Worm (Caenorhabditis elegans): ENCODE measurements around the gene ZK809.5.

The ZK809.5 gene

DNA sequence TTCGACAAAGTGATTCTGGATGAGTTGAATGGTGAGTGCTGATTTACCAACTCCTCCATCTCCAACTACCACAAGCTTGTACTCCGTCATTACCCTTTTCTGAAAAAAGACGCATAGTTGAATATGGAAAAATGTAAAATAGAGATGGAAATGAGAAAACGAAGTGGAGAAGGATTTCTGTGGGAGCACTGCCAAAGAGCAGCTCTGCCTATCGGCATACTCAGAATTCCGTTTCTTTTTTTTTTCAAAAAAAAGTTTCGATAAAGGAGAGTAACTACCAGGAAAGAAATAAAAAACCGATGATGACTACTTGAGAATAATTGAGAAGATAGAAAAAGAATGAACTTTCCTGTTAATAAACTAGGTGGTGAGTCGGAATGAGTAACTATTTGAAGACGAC, 34.5 kb downstream of the ZK809.5 start, which contains the start of gene let-60:
let-60 (minus strand) TSS at position 101 of the 400 bp plus-strand sequence.
- TF ChIP-seq aha-1 (tag) (peak; percentile 86), F26F4.8 (GFP tag; conservative IDR thresholded peaks at IDR 0.05) (no peak)

ce11 chrIV:11691524-11691923, 35.0 kb downstream of the ZK809.5 start:
- TF ChIP-seq unc-62 (GFP tag; optimal IDR thresholded peaks at IDR 0.05 in 1 of 2) (peak in 1 of 2 experiments; percentile 20), unc-62 (tag; optimal IDR thresholded peaks at IDR 0.05) (no peak), saeg-2 (GFP tag; IDR thresholded peaks at IDR 0.05) (no peak)

- TF ChIP-seq set-16 (GFP tag; IDR thresholded peaks at IDR 0.05) (peak; percentile 65), mdl-1 (tag; optimal IDR thresholded peaks at IDR 0.05) (peak; percentile 41 to 85), ceh-28 (tag; optimal IDR thresholded peaks at IDR 0.05) (peak; percentile 16), pha-4 (GFP tag; IDR thresholded peaks at IDR 0.05) (peak; percentile 58; the same call in 1 of the 2 replicates), pha-4 (tag; optimal IDR thresholded peaks at IDR 0.05) (no peak), nhr-6 (tag; optimal IDR thresholded peaks at IDR 0.05) (peak; percentile 85), nhr-28 (tag; optimal IDR thresholded peaks at IDR 0.05) (peak; percentile 96), mep-1 (tag; optimal IDR thresholded peaks at IDR 0.05) (peak; percentile 87), gei-8 (GFP tag; optimal IDR thresholded peaks at IDR 0.05) (no peak), nhr-25 (tag; optimal IDR thresholded peaks at IDR 0.05; ENCODE audit: borderline replicate concordance, insufficient read depth) (peak; percentile 79), lsy-2 (tag; optimal IDR thresholded peaks at IDR 0.05) (peak; percentile 32 to 58), hlh-30 (tag; optimal IDR thresholded peaks at IDR 0.05; ENCODE audit: insufficient read depth) (peak; percentile 81), tra-1 (GFP tag; IDR thresholded peaks at IDR 0.05) (peak; percentile 62; the same call in 1 of the 2 replicates), dmd-9 (GFP tag; IDR thresholded peaks at IDR 0.05) (no peak), pqm-1 (tag; optimal IDR thresholded peaks at IDR 0.05) (peak; percentile 74), nhr-77 (tag; optimal IDR thresholded peaks at IDR 0.05) (peak; percentile 90), cey-2 (tag; optimal IDR thresholded peaks at IDR 0.05; ENCODE audit: borderline replicate concordance, insufficient read depth) (peak; percentile 39), spr-1 (tag; optimal IDR thresholded peaks at IDR 0.05) (peak; percentile 42), dve-1 (tag; optimal IDR thresholded peaks at IDR 0.05; ENCODE audit: insufficient read depth) (peak; percentile 92), ctbp-1 (GFP tag; IDR thresholded peaks at IDR 0.05) (0 out of 2 replicates have a peak, but pooled peaks have one; percentile 56), lin-38 (GFP tag; IDR thresholded peaks at IDR 0.05) (peak; percentile 56), unc-62 (GFP tag; optimal IDR thresholded peaks at IDR 0.05 in 1 of 2) (peak; percentile 48 to 99), unc-62 (tag; optimal IDR thresholded peaks at IDR 0.05) (no peak), dmd-8 (GFP tag; IDR thresholded peaks at IDR 0.05) (0 out of 2 replicates have a peak, but pooled peaks have one; percentile 39), daf-16 (GFP tag; optimal IDR thresholded peaks at IDR 0.05) (peak in 1 of 2 experiments; percentile 14), daf-16 (tag; optimal IDR thresholded peaks at IDR 0.05) (peak; percentile 68), zfp-3 (GFP tag; conservative IDR thresholded peaks at IDR 0.05) (no peak), nhr-76 (tag; optimal IDR thresholded peaks at IDR 0.05) (no peak), hlh-11 (tag; optimal IDR thresholded peaks at IDR 0.05) (peak; percentile 98), nhr-41 (GFP tag; IDR thresholded peaks at IDR 0.05) (peak; percentile 58; the same call in 1 of the 2 replicates), ces-1 (GFP tag; optimal IDR thresholded peaks at IDR 0.05) (peak; percentile 72), fkh-10 (GFP tag; optimal IDR thresholded peaks at IDR 0.05) (peak; percentile 69), sdz-12 (GFP tag; optimal IDR thresholded peaks at IDR 0.05) (no peak), nhr-48 (tag; optimal IDR thresholded peaks at IDR 0.05) (peak; percentile 57), lin-15B (tag; optimal IDR thresholded peaks at IDR 0.05) (no peak), zag-1 (tag; optimal IDR thresholded peaks at IDR 0.05) (no peak), dmd-6 (GFP tag; IDR thresholded peaks at IDR 0.05) (peak; percentile 86), F37D6.2 (tag; optimal IDR thresholded peaks at IDR 0.05) (peak; percentile 18), nhr-42 (GFP tag; IDR thresholded peaks at IDR 0.05) (0 out of 2 replicates have a peak, but pooled peaks have one; percentile 55), T20F7.1 (GFP tag; optimal IDR thresholded peaks at IDR 0.05) (peak; percentile 62), nhr-11 (tag; optimal IDR thresholded peaks at IDR 0.05) (peak; percentile 50), spr-3 (GFP tag; optimal IDR thresholded peaks at IDR 0.05) (no peak), ztf-11 (tag; optimal IDR thresholded peaks at IDR 0.05) (no peak)
Measured at ce11 chrIV:11692071-11692673, 35.6 kb downstream of the ZK809.5 start.
